Fruit fly (Drosophila melanogaster): ENCODE results near the gene Ibf2.

DNA sequence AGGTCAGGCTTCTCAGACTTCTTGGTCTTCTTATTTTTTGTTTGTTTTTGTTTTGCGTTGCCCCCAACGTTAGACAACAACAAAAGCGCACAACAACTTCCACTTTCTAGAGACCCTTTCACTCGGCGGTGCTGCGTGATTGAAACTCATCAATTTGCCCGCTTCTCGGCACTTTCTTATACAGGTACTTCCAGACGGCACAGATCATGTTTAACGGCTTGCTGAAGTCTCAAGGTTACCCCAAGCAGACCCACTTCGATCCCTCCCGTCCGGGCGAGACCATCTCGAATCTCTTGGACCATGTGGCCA lies 8.6 kb downstream of the Ibf2 start:
- TF ChIP-seq CG15710 (tag; optimal IDR thresholded peaks at IDR 0.05) (no peak), CG17806 (tag; optimal IDR thresholded peaks at IDR 0.05) (no peak), EcR (GFP tag; optimal IDR thresholded peaks at IDR 0.05) (no peak), Pif1B (GFP tag; optimal IDR thresholded peaks at IDR 0.05) (no peak), CG10348 (GFP tag; IDR thresholded peaks at IDR 0.05) (no peak)

All from whole organism, pupa.